Worm (Caenorhabditis elegans): ENCODE results near the gene M04G7.1.

- TF ChIP-seq him-1 (tag; optimal IDR thresholded peaks at IDR 0.05): no peak
- TF ChIP-seq W03F9.2 (tag; optimal IDR thresholded peaks at IDR 0.05): no peak
- no peak for TF ChIP-seq dao-5 (tag; optimal IDR thresholded peaks at IDR 0.05)
Observed at ce11 chrIV:484004-484403, 28.4 kb downstream of the M04G7.1 start.

Measured in whole organism, L4/young adult.